Worm (Caenorhabditis elegans) whole organism, L4/young adult: ENCODE data around the gene srx-115.

ENCODE experiments used
- W03F9.2 ChIP-seq: fragments of 150-350 bp; optimal IDR thresholded peaks from 2 replicates; lab custom pipeline; 2014; ENCODE audit warnings: missing biosample characterization, missing genetic modification characterization
- him-1 ChIP-seq: sonication (generic microtip); optimal IDR thresholded peaks from 2 replicates; lab custom pipeline; 2016; ENCODE audit warnings: missing genotype, missing genetic modification reagents, missing genetic modification characterization, missing compliant biosample characterization

- TF ChIP-seq W03F9.2 (tag; lab: Kevin White, UChicago), result no peak
- no peak for TF ChIP-seq him-1
These were observed 40.7 kb upstream of the srx-115 start for ce11 chrV:8730991-8731390.
